Worm (Caenorhabditis elegans): Measurements from ENCODE around the gene gtr-1.

Gene gtr-1

DNA sequence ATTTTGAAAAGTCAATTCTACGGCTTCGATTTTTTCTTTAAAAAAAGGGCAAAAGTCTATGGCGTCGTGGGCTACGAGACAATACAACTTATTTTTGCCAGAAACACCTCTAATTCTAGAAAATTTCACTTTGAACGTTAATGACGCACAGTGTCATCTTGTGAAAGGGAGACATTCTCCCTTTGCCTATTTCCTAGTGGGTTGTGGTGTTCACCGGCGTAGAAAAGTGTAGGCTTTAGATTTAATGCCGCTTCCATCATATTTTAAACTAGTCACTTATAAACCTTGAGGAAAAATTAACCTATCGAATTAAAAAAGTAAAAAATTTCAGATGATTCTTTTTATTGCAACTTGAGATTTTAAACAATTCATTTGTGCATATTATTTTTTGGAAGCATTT is 17.2 kb upstream of the gtr-1 start:
- no peak for TF ChIP-seq nhr-237 (tag; optimal IDR thresholded peaks at IDR 0.05)
- TF ChIP-seq C34B4.2 (tag; optimal IDR thresholded peaks at IDR 0.05), result no peak
- peak; percentile 11 for TF ChIP-seq tbx-2 (tag; optimal IDR thresholded peaks at IDR 0.05)
- no peak for TF ChIP-seq unc-86 (tag; optimal IDR thresholded peaks at IDR 0.05)
- TF ChIP-seq unc-30 (tag; optimal IDR thresholded peaks at IDR 0.05), result no peak
- TF ChIP-seq unc-98 (GFP tag; IDR thresholded peaks at IDR 0.05), result no peak
- no peak for TF ChIP-seq nhr-71 (tag; optimal IDR thresholded peaks at IDR 0.05)
- peak; percentile 51 for TF ChIP-seq rnt-1 (tag; optimal IDR thresholded peaks at IDR 0.05)
- no peak for TF ChIP-seq fkh-10 (GFP tag; optimal IDR thresholded peaks at IDR 0.05)
- TF ChIP-seq nhr-28 (tag; optimal IDR thresholded peaks at IDR 0.05), result no peak
- peak; percentile 75 for TF ChIP-seq dsc-1 (tag; optimal IDR thresholded peaks at IDR 0.05)
- no peak; the same call in 1 of the 2 replicates for TF ChIP-seq nhr-19 (GFP tag; conservative IDR thresholded peaks at IDR 0.05)
- no peak for TF ChIP-seq nhr-76 (tag; optimal IDR thresholded peaks at IDR 0.05)
- no peak for TF ChIP-seq lin-35 (GFP tag; optimal IDR thresholded peaks at IDR 0.05)
- TF ChIP-seq sox-4 (tag; optimal IDR thresholded peaks at IDR 0.05), result peak; percentile 12
- no peak for TF ChIP-seq zip-4 (GFP tag; optimal IDR thresholded peaks at IDR 0.05)
- no peak for TF ChIP-seq aha-1 (tag; optimal IDR thresholded peaks at IDR 0.05)
- TF ChIP-seq zag-1 (tag; optimal IDR thresholded peaks at IDR 0.05), result no peak
- TF ChIP-seq lin-15B (tag; optimal IDR thresholded peaks at IDR 0.05), result no peak
- TF ChIP-seq xbp-1 (tag; optimal IDR thresholded peaks at IDR 0.05), result peak; percentile 27
- TF ChIP-seq ceh-88 (GFP tag; IDR thresholded peaks at IDR 0.05), result no peak
- TF ChIP-seq ceh-82 (tag; optimal IDR thresholded peaks at IDR 0.05), result peak in 1 of 3 experiments; percentile 34
- TF ChIP-seq mdl-1 (tag; optimal IDR thresholded peaks at IDR 0.05), result no peak
- TF ChIP-seq elt-2 (tag; optimal IDR thresholded peaks at IDR 0.05), result no peak
- no peak for TF ChIP-seq unc-62 (GFP tag; optimal IDR thresholded peaks at IDR 0.05)
- no peak for TF ChIP-seq efl-1 (optimal IDR thresholded peaks at IDR 0.05)
- peak in 1 of 2 experiments; percentile 69 for TF ChIP-seq efl-1 (GFP tag; optimal IDR thresholded peaks at IDR 0.05 in 1 of 2)
- no peak for TF ChIP-seq nhr-11 (tag; optimal IDR thresholded peaks at IDR 0.05)
- TF ChIP-seq ztf-4 (tag; optimal IDR thresholded peaks at IDR 0.05), result no peak
- TF ChIP-seq tlp-1 (tag; optimal IDR thresholded peaks at IDR 0.05), result no peak
- no peak for TF ChIP-seq ets-5 (GFP tag; IDR thresholded peaks at IDR 0.05)
- no peak for TF ChIP-seq egl-13 (tag; optimal IDR thresholded peaks at IDR 0.05)
- TF ChIP-seq nhr-47 (tag; optimal IDR thresholded peaks at IDR 0.05), result peak; percentile 68
- TF ChIP-seq hlh-17 (GFP tag; optimal IDR thresholded peaks at IDR 0.05; ENCODE audit: borderline replicate concordance), result no peak
- TF ChIP-seq alr-1 (tag; optimal IDR thresholded peaks at IDR 0.05; ENCODE audit: borderline replicate concordance), result no peak
- no peak for TF ChIP-seq aly-2 (tag; optimal IDR thresholded peaks at IDR 0.05)
- TF ChIP-seq fos-1 (tag; optimal IDR thresholded peaks at IDR 0.05), result no peak
- peak; percentile 58 for TF ChIP-seq nhr-90 (tag; optimal IDR thresholded peaks at IDR 0.05; ENCODE audit: poor library complexity)
- TF ChIP-seq skn-1 (tag; optimal IDR thresholded peaks at IDR 0.05), result no peak
- TF ChIP-seq vab-15 (tag; optimal IDR thresholded peaks at IDR 0.05), result no peak
- TF ChIP-seq mep-1 (tag; optimal IDR thresholded peaks at IDR 0.05), result no peak
- TF ChIP-seq lin-14 (GFP tag; optimal IDR thresholded peaks at IDR 0.05), result no peak
- no peak for TF ChIP-seq sup-37 (GFP tag; optimal IDR thresholded peaks at IDR 0.05)
- no peak for TF ChIP-seq unc-130 (tag; optimal IDR thresholded peaks at IDR 0.05)
- no peak for TF ChIP-seq sptf-1 (tag; optimal IDR thresholded peaks at IDR 0.05)
- no peak for TF ChIP-seq pag-3 (tag; optimal IDR thresholded peaks at IDR 0.05; ENCODE audit: borderline replicate concordance, insufficient read depth)
- TF ChIP-seq hpl-2 (GFP tag; optimal IDR thresholded peaks at IDR 0.05), result no peak
- no peak for TF ChIP-seq nhr-84 (tag; optimal IDR thresholded peaks at IDR 0.05)
- no peak for TF ChIP-seq mab-9 (GFP tag; IDR thresholded peaks at IDR 0.05)
- TF ChIP-seq nhr-20 (tag; optimal IDR thresholded peaks at IDR 0.05), result peak; percentile 26
- no peak for TF ChIP-seq F16B12.6 (tag; optimal IDR thresholded peaks at IDR 0.05)
- no peak for TF ChIP-seq ama-1 (optimal IDR thresholded peaks at IDR 0.05)
- TF ChIP-seq fkh-8 (tag; optimal IDR thresholded peaks at IDR 0.05), result no peak
- TF ChIP-seq irx-1 (tag; optimal IDR thresholded peaks at IDR 0.05), result peak; percentile 13
- TF ChIP-seq pqm-1 (tag; optimal IDR thresholded peaks at IDR 0.05), result no peak
